ENCODE assay signal across 3 worm cellular contexts in genomic region chrX:14816717-14817116, ce11.
TF ChIP-seq lines count a peak whose summit lies in the region.

No protein-coding gene starts in this region.

TF ChIP-seq in whole organism, L3 larva, 47 proteins besides CTCF, POLR2A, EP300 and RAD21 (continued from another document):
- TF ChIP-seq lsy-12 (tag; optimal IDR thresholded peaks at IDR 0.05; lab: Kevin White, UChicago) (no peak), lin-15B (tag; optimal IDR thresholded peaks at IDR 0.05; lab: Kevin White, UChicago) (no peak), nhr-23 (tag; optimal IDR thresholded peaks at IDR 0.05; lab: Kevin White, UChicago) (no peak), nfya-1 (tag; optimal IDR thresholded peaks at IDR 0.05; lab: Kevin White, UChicago; ENCODE audit: insufficient read depth) (peak; percentile 3), nhr-28 (tag; optimal IDR thresholded peaks at IDR 0.05; lab: Kevin White, UChicago) (no peak), hmg-11 (tag; optimal IDR thresholded peaks at IDR 0.05; lab: Kevin White, UChicago) (no peak), tbx-2 (tag; optimal IDR thresholded peaks at IDR 0.05; lab: Kevin White, UChicago) (no peak), pqm-1 (tag; optimal IDR thresholded peaks at IDR 0.05; lab: Kevin White, UChicago) (peak; percentile 83)

TF ChIP-seq in whole organism, L4 larva, 104 proteins besides CTCF, POLR2A, EP300 and RAD21 (continued from another document):
- TF ChIP-seq nhr-76 (tag; optimal IDR thresholded peaks at IDR 0.05; lab: Kevin White, UChicago), result no peak
- TF ChIP-seq egl-27 (tag; optimal IDR thresholded peaks at IDR 0.05; lab: Kevin White, UChicago), result no peak
- peak; percentile 22; the same call in 1 of the 2 replicates for TF ChIP-seq pha-4 (GFP tag; IDR thresholded peaks at IDR 0.05; lab: Robert Waterston, UW)
- no peak for TF ChIP-seq pha-4 (tag; optimal IDR thresholded peaks at IDR 0.05; lab: Kevin White, UChicago)
- no peak for TF ChIP-seq D1046.2 (GFP tag; IDR thresholded peaks at IDR 0.05; lab: Robert Waterston, UW)
- TF ChIP-seq tag-97 (GFP tag; IDR thresholded peaks at IDR 0.05; lab: Robert Waterston, UW), result no peak
- TF ChIP-seq T26A8.4 (GFP tag; IDR thresholded peaks at IDR 0.05; lab: Robert Waterston, UW), result no peak
- TF ChIP-seq ZK337.2 (GFP tag; IDR thresholded peaks at IDR 0.05; lab: Robert Waterston, UW), result no peak
- no peak for TF ChIP-seq ztf-7 (tag; optimal IDR thresholded peaks at IDR 0.05; lab: Kevin White, UChicago)
- no peak for TF ChIP-seq madf-5 (GFP tag; IDR thresholded peaks at IDR 0.05; lab: Robert Waterston, UW)
- TF ChIP-seq unc-130 (GFP tag; optimal IDR thresholded peaks at IDR 0.05; lab: Kevin White, UChicago), result no peak
- no peak for TF ChIP-seq hif-1 (tag; optimal IDR thresholded peaks at IDR 0.05; lab: Kevin White, UChicago)
- TF ChIP-seq mep-1 (tag; optimal IDR thresholded peaks at IDR 0.05; lab: Kevin White, UChicago), result peak; percentile 6
- TF ChIP-seq Y5F2A.4 (GFP tag; optimal IDR thresholded peaks at IDR 0.05; lab: Kevin White, UChicago), result no peak
- no peak for TF ChIP-seq mxl-2 (GFP tag; conservative IDR thresholded peaks at IDR 0.05; lab: Robert Waterston, UW)
- peak in 1 of 2 experiments; percentile 45 for TF ChIP-seq mdl-1 (tag; optimal IDR thresholded peaks at IDR 0.05; lab: Kevin White, UChicago)
- TF ChIP-seq ctbp-1 (GFP tag; IDR thresholded peaks at IDR 0.05; lab: Robert Waterston, UW), result no peak
- no peak for TF ChIP-seq madf-9 (GFP tag; conservative IDR thresholded peaks at IDR 0.05; lab: Robert Waterston, UW)
- peak; percentile 90 for TF ChIP-seq php-3 (GFP tag; IDR thresholded peaks at IDR 0.05; lab: Robert Waterston, UW)
- TF ChIP-seq unc-62 (GFP tag; optimal IDR thresholded peaks at IDR 0.05 in 1 of 2; lab: Kevin White, UChicago), result no peak
- no peak for TF ChIP-seq unc-62 (tag; optimal IDR thresholded peaks at IDR 0.05; lab: Kevin White, UChicago)
- no peak for TF ChIP-seq nhr-41 (GFP tag; IDR thresholded peaks at IDR 0.05; lab: Robert Waterston, UW)
- no peak for TF ChIP-seq T20F7.1 (GFP tag; optimal IDR thresholded peaks at IDR 0.05; lab: Kevin White, UChicago)
- no peak for TF ChIP-seq lin-39 (tag; optimal IDR thresholded peaks at IDR 0.05; lab: Kevin White, UChicago)
- peak; percentile 67 for TF ChIP-seq dve-1 (tag; optimal IDR thresholded peaks at IDR 0.05; lab: Kevin White, UChicago; ENCODE audit: insufficient read depth)
- no peak for TF ChIP-seq vab-7 (GFP tag; IDR thresholded peaks at IDR 0.05; lab: Robert Waterston, UW)
- peak; percentile 60 for TF ChIP-seq nhr-77 (tag; optimal IDR thresholded peaks at IDR 0.05; lab: Kevin White, UChicago)
- TF ChIP-seq attf-4 (tag; optimal IDR thresholded peaks at IDR 0.05; lab: Kevin White, UChicago), result no peak
- TF ChIP-seq ceh-82 (tag; optimal IDR thresholded peaks at IDR 0.05; lab: Kevin White, UChicago), result no peak
- no peak for TF ChIP-seq duxl-1 (tag; optimal IDR thresholded peaks at IDR 0.05; lab: Kevin White, UChicago; ENCODE audit: poor library complexity)
- TF ChIP-seq nhr-6 (tag; optimal IDR thresholded peaks at IDR 0.05; lab: Kevin White, UChicago), result no peak
- no peak for TF ChIP-seq ceh-32 (tag; optimal IDR thresholded peaks at IDR 0.05; lab: Kevin White, UChicago; ENCODE audit: poor library complexity)
- peak; percentile 89 for TF ChIP-seq pqm-1 (tag; optimal IDR thresholded peaks at IDR 0.05; lab: Kevin White, UChicago)
- peak; percentile 51; the same call in 1 of the 2 replicates for TF ChIP-seq lin-1 (GFP tag; IDR thresholded peaks at IDR 0.05; lab: Robert Waterston, UW)
- TF ChIP-seq ceh-44 (GFP tag; IDR thresholded peaks at IDR 0.05; lab: Robert Waterston, UW), result no peak
- 0 out of 2 replicates have a peak, but pooled peaks have one; percentile 64 for TF ChIP-seq tra-1 (GFP tag; IDR thresholded peaks at IDR 0.05; lab: Robert Waterston, UW)
- no peak for TF ChIP-seq Y48G9A.11 (GFP tag; IDR thresholded peaks at IDR 0.05; lab: Robert Waterston, UW)
- TF ChIP-seq hlh-11 (tag; optimal IDR thresholded peaks at IDR 0.05; lab: Kevin White, UChicago), result peak; percentile 81
- no peak for TF ChIP-seq Y75B8A.6 (GFP tag; IDR thresholded peaks at IDR 0.05; lab: Robert Waterston, UW)
- no peak for TF ChIP-seq ceh-28 (tag; optimal IDR thresholded peaks at IDR 0.05; lab: Kevin White, UChicago)
- no peak for TF ChIP-seq rbr-2 (tag; optimal IDR thresholded peaks at IDR 0.05; lab: Kevin White, UChicago)
- TF ChIP-seq sdz-12 (GFP tag; optimal IDR thresholded peaks at IDR 0.05; lab: Kevin White, UChicago), result no peak
- TF ChIP-seq spr-3 (GFP tag; optimal IDR thresholded peaks at IDR 0.05; lab: Kevin White, UChicago), result no peak
- TF ChIP-seq arid-1 (GFP tag; conservative IDR thresholded peaks at IDR 0.05; lab: Robert Waterston, UW), result no peak
- no peak for TF ChIP-seq zag-1 (tag; optimal IDR thresholded peaks at IDR 0.05; lab: Kevin White, UChicago)
- peak; percentile 81 for TF ChIP-seq dmd-6 (GFP tag; IDR thresholded peaks at IDR 0.05; lab: Robert Waterston, UW)
- no peak for TF ChIP-seq jun-1 (tag; optimal IDR thresholded peaks at IDR 0.05; lab: Kevin White, UChicago)
- TF ChIP-seq lin-38 (GFP tag; IDR thresholded peaks at IDR 0.05; lab: Robert Waterston, UW), result no peak
- TF ChIP-seq dmd-8 (GFP tag; IDR thresholded peaks at IDR 0.05; lab: Robert Waterston, UW), result no peak
- TF ChIP-seq set-16 (GFP tag; IDR thresholded peaks at IDR 0.05; lab: Robert Waterston, UW), result no peak
- no peak for TF ChIP-seq nhr-10 (tag; optimal IDR thresholded peaks at IDR 0.05; lab: Kevin White, UChicago)
TF ChIP-seq in whole organism, L4 larva: peak in this region for 15.

TF ChIP-seq in whole organism, young adult, 124 proteins besides CTCF, POLR2A, EP300 and RAD21 (continued from another document):
- TF ChIP-seq somi-1 (GFP tag; optimal IDR thresholded peaks at IDR 0.05; lab: Kevin White, UChicago), result no peak
- TF ChIP-seq efl-1 (GFP tag; optimal IDR thresholded peaks at IDR 0.05; lab: Kevin White, UChicago), result no peak
- no peak for TF ChIP-seq F57A8.1 (GFP tag; optimal IDR thresholded peaks at IDR 0.05; lab: Kevin White, UChicago)
- TF ChIP-seq nhr-120 (GFP tag; IDR thresholded peaks at IDR 0.05; lab: Robert Waterston, UW), result no peak
- TF ChIP-seq F52B5.7 (tag; optimal IDR thresholded peaks at IDR 0.05; lab: Kevin White, UChicago), result no peak
- no peak for TF ChIP-seq F10E7.11 (tag; optimal IDR thresholded peaks at IDR 0.05; lab: Kevin White, UChicago)
- TF ChIP-seq Y67H2A.10 (GFP tag; conservative IDR thresholded peaks at IDR 0.05; lab: Robert Waterston, UW), result no peak
- peak; percentile 83 for TF ChIP-seq nhr-80 (tag; optimal IDR thresholded peaks at IDR 0.05; lab: Kevin White, UChicago)
- no peak for TF ChIP-seq die-1 (tag; optimal IDR thresholded peaks at IDR 0.05; lab: Kevin White, UChicago)
- TF ChIP-seq ceh-40 (GFP tag; IDR thresholded peaks at IDR 0.05; lab: Robert Waterston, UW), result no peak
- TF ChIP-seq lin-26 (GFP tag; IDR thresholded peaks at IDR 0.05; lab: Robert Waterston, UW), result no peak
- peak; percentile 19 for TF ChIP-seq lin-54 (GFP tag; optimal IDR thresholded peaks at IDR 0.05; lab: Kevin White, UChicago)
- no peak for TF ChIP-seq nhr-90 (tag; optimal IDR thresholded peaks at IDR 0.05; lab: Kevin White, UChicago)
- 0 out of 2 replicates have a peak, but pooled peaks have one; percentile 38 for TF ChIP-seq lag-1 (GFP tag; IDR thresholded peaks at IDR 0.05; lab: Robert Waterston, UW)
- no peak for TF ChIP-seq hmg-1.2 (GFP tag; IDR thresholded peaks at IDR 0.05; lab: Robert Waterston, UW)
